Worm (Caenorhabditis elegans) whole organism, early embryonic: ENCODE data around the gene F26C11.4.

Source experiments
- ets-7 ChIP-seq: sonication (generic microtip); optimal IDR thresholded peaks from 2 replicates; lab custom pipeline; 2016; ENCODE audit warnings: missing genotype, missing genetic modification characterization, missing compliant biosample characterization
- hmbx-1 ChIP-seq: sonication (generic microtip); optimal IDR thresholded peaks from 2 replicates; lab custom pipeline; 2016; ENCODE audit warnings: mild to moderate bottlenecking, missing genetic modification characterization, missing compliant biosample characterization
- tbx-37 ChIP-seq: fragments of 200-800 bp; sonication (Bioruptor generic); conservative IDR thresholded peaks from 2 replicates; pipeline ENCODE4 v1.3.6; 2022; ENCODE audit warnings: missing genetic modification reagents, missing genetic modification characterization, missing compliant biosample characterization

DNA sequence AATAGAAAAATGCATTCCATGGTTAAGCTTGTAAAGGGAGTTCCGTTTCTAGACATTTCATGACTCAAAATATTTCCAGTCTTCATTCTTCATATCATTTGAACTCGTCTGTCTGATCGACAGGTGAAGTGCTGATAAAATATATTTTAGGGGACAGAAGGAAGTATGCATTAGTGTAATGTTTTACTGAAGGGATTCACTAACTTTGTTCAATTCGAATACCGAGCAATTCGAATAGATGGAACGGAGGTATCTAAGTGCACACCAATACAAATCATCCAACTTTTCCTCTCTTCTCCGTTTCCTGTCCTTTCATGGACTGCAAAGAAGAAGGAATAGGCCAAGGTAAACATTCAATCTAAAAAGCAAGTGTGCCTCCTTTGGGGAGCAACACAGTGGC, 47.7 kb upstream of the F26C11.4 start:
- TF ChIP-seq ets-7 (no peak), tbx-37 (GFP tag; lab: Robert Waterston, UW) (no peak), hmbx-1 (tag; lab: Kevin White, UChicago) (no peak)
